Worm (Caenorhabditis elegans): ENCODE data around the gene lec-10.

- TF ChIP-seq daf-8 (GFP tag; IDR thresholded peaks at IDR 0.05) = no peak
- peak; percentile 62 for TF ChIP-seq dve-1 (tag; optimal IDR thresholded peaks at IDR 0.05; ENCODE audit: insufficient read depth)
- TF ChIP-seq nhr-77 (tag; optimal IDR thresholded peaks at IDR 0.05) = no peak
- no peak for TF ChIP-seq ZK546.5 (tag; optimal IDR thresholded peaks at IDR 0.05)
- TF ChIP-seq hlh-11 (tag; optimal IDR thresholded peaks at IDR 0.05) = peak; percentile 88
- TF ChIP-seq dmd-8 (GFP tag; IDR thresholded peaks at IDR 0.05) = 0 out of 2 replicates have a peak, but pooled peaks have one; percentile 19
- TF ChIP-seq egl-27 (tag; optimal IDR thresholded peaks at IDR 0.05) = no peak
- no peak for TF ChIP-seq ama-1 (optimal IDR thresholded peaks at IDR 0.05)
- TF ChIP-seq unc-62 (GFP tag; optimal IDR thresholded peaks at IDR 0.05 in 1 of 2) = peak in 1 of 2 experiments; percentile 87
- TF ChIP-seq unc-62 (tag; optimal IDR thresholded peaks at IDR 0.05) = no peak
- no peak for TF ChIP-seq nhr-25 (tag; optimal IDR thresholded peaks at IDR 0.05; ENCODE audit: borderline replicate concordance, insufficient read depth)
- no peak for TF ChIP-seq mes-2 (tag; optimal IDR thresholded peaks at IDR 0.05; ENCODE audit: poor library complexity, severe bottlenecking)
- TF ChIP-seq mep-1 (tag; optimal IDR thresholded peaks at IDR 0.05) = no peak
- no peak for TF ChIP-seq snpc-4 (tag; optimal IDR thresholded peaks at IDR 0.05)
These were observed 34.1 kb upstream of the lec-10 start for ce11 chrV:6522879-6523497.

All from whole organism, L4 larva.